Worm (Caenorhabditis elegans): ENCODE measurements around the gene sox-4.

ce11 chrX:3494634-3495033 is 14.2 kb downstream of the sox-4 start:
- TF ChIP-seq hmg-20 (GFP tag; IDR thresholded peaks at IDR 0.05) (no peak), unc-62 (GFP tag; optimal IDR thresholded peaks at IDR 0.05) (no peak), nhr-27 (tag; optimal IDR thresholded peaks at IDR 0.05) (no peak), mxl-1 (tag; optimal IDR thresholded peaks at IDR 0.05) (no peak), C17E4.6 (GFP tag; IDR thresholded peaks at IDR 0.05) (no peak), K12H6.12 (tag; optimal IDR thresholded peaks at IDR 0.05) (no peak)

Measured in whole organism, young adult.